Worm (Caenorhabditis elegans): Measurements from ENCODE around the gene clec-31.

clec-31 gene

DNA sequence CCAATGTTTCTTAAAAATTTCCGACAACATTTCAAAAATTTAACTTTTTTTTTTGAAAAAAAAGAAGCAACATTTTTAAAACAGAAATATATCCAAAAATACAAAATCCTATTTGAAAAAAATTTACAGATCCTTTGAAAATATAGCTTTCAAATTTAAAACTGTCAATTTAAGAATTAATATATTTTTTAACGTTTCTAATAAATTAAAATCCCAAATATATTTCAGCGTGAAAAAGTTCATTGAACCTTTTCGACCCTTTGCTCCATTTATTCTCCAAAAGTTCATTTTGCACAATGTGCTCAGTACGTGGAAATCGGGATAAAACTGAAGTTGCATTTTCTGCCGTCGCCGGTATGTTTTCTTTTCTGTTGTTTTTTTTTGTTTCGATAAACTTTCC is 25.0 kb downstream of the clec-31 start, which contains the start of gene phy-3:
TSS of gene phy-3 (plus strand) at position 301 of the 400 bp plus-strand sequence.
- no peak for TF ChIP-seq peb-1 (tag; optimal IDR thresholded peaks at IDR 0.05)

DNA sequence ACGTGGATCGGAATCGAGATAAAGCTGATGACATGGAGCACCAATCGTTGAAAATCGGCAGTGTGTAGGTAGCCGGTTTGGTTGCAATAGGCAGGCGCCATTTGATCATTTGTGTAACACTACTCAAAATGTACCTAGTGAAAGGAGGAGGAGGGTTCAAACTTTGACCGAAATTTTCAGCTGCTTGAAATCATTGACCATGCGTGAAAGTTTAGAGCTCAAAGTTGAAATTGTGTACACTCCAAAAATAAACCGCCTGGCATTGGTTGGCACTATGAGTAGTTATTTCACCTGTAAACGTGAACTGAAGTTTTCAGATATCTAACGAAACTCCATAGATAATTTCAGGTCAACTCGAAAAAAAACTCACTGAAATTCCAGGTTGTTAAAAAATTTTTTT is 26.0 kb downstream of the clec-31 start, which contains the start of gene srh-215:
TSS of gene srh-215 (minus strand) at position 101 of the 400 bp plus-strand sequence.
- no peak for TF ChIP-seq fos-1 (tag; optimal IDR thresholded peaks at IDR 0.05)
- no peak for TF ChIP-seq nhr-6 (tag; optimal IDR thresholded peaks at IDR 0.05)
- no peak for TF ChIP-seq nhr-10 (tag; optimal IDR thresholded peaks at IDR 0.05)
- no peak for TF ChIP-seq mdl-1 (tag; optimal IDR thresholded peaks at IDR 0.05)
- no peak for TF ChIP-seq blmp-1 (tag; optimal IDR thresholded peaks at IDR 0.05; ENCODE audit: insufficient read depth)
- no peak for TF ChIP-seq nhr-23 (tag; optimal IDR thresholded peaks at IDR 0.05)
- no peak for TF ChIP-seq skn-1 (tag; optimal IDR thresholded peaks at IDR 0.05)
- no peak for TF ChIP-seq ama-1 (optimal IDR thresholded peaks at IDR 0.05)
- TF ChIP-seq peb-1 (tag; optimal IDR thresholded peaks at IDR 0.05), result no peak
- no peak for TF ChIP-seq ceh-82 (tag; optimal IDR thresholded peaks at IDR 0.05)
- no peak for TF ChIP-seq unc-62 (GFP tag; optimal IDR thresholded peaks at IDR 0.05)
- no peak for TF ChIP-seq lin-39 (tag; optimal IDR thresholded peaks at IDR 0.05)
- no peak for TF ChIP-seq sma-9 (GFP tag; optimal IDR thresholded peaks at IDR 0.05)
- TF ChIP-seq sma-9 (tag; optimal IDR thresholded peaks at IDR 0.05), result no peak
- TF ChIP-seq nhr-21 (tag; optimal IDR thresholded peaks at IDR 0.05), result no peak

DNA sequence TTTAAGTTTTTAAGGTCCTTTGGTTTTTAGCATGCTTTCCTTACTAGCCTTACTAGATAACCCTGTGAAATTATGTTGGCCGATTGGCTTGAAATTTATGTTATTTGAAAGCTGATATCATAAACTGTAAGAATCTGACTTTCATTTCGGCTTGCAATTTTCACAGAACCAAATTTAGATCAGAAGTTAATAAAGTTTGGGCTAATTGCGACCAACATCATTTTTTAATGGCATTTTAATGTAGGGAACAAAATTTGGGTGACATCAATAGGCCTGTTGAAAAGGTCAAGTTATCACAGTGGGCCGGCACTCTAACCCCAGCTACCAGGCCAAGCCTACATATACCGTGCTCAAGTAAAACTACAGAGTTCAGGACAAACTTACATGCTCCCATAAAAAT is 26.6 kb downstream of the clec-31 start:
- TF ChIP-seq nhr-129 (tag; optimal IDR thresholded peaks at IDR 0.05) (no peak), aly-2 (tag; optimal IDR thresholded peaks at IDR 0.05) (no peak), sem-4 (tag; optimal IDR thresholded peaks at IDR 0.05) (no peak), peb-1 (tag; optimal IDR thresholded peaks at IDR 0.05) (no peak), nhr-23 (tag; optimal IDR thresholded peaks at IDR 0.05) (no peak), ztf-1 (GFP tag; conservative IDR thresholded peaks at IDR 0.05) (no peak), mbf-1 (tag; optimal IDR thresholded peaks at IDR 0.05) (no peak), fos-1 (tag; optimal IDR thresholded peaks at IDR 0.05) (no peak), unc-39 (tag; optimal IDR thresholded peaks at IDR 0.05) (no peak), C34F6.9 (tag; optimal IDR thresholded peaks at IDR 0.05) (no peak), elt-3 (tag; optimal IDR thresholded peaks at IDR 0.05) (no peak)

DNA sequence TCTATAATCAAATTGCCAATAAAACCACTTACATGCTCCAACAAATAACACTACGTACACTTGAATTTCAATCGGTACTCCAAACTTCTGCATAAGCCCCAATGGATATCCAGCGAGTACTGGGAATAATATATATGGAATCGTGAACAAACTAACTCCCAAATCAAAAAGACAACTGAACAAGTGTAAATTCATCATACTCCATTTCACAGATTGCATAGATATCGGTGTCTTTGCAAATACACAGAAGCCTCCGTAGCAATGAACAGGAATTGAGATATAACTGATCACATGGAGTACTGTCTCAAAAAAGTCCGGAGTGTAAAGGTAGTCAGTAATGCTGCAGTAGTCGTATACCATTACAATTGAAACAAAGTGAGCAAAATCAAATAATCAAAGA is 28.5 kb downstream of the clec-31 start, which contains the start of gene srh-214:
TSS of gene srh-214 (minus strand) at position 360 of the 400 bp plus-strand sequence.
- TF ChIP-seq snpc-4 (tag; optimal IDR thresholded peaks at IDR 0.05) (no peak), nhr-23 (tag; optimal IDR thresholded peaks at IDR 0.05) (no peak), lin-11 (tag; optimal IDR thresholded peaks at IDR 0.05) (no peak), dmd-4 (tag; optimal IDR thresholded peaks at IDR 0.05) (no peak), skn-1 (tag; optimal IDR thresholded peaks at IDR 0.05) (no peak), nhr-129 (tag; optimal IDR thresholded peaks at IDR 0.05) (no peak), crh-2 (tag; optimal IDR thresholded peaks at IDR 0.05) (no peak), sma-9 (GFP tag; optimal IDR thresholded peaks at IDR 0.05) (no peak), sma-9 (tag; optimal IDR thresholded peaks at IDR 0.05) (no peak), lin-13 (GFP tag; optimal IDR thresholded peaks at IDR 0.05) (no peak), blmp-1 (tag; optimal IDR thresholded peaks at IDR 0.05; ENCODE audit: insufficient read depth) (no peak), nhr-6 (tag; optimal IDR thresholded peaks at IDR 0.05) (no peak), nhr-25 (tag; optimal IDR thresholded peaks at IDR 0.05) (no peak)

DNA sequence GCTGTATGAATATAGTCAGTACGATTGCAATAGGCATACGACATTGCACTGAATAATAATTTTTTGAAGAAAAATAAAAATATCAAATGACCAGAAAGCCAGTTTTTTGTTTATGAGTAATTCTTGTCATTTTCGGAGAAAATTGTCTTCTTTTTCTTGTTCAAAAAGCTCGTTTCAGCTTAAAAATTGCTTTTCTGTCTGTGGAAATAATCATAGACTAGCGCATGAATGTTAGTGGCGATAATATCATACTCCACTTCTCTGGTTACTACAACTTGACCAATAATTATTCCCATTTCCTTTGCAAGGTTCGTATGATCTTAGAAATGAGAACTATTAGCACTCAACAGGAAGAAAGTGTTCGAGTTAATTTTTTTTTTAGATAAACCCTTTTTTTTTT is 30.4 kb downstream of the clec-31 start, which contains the start of gene srh-216:
TSS of gene srh-216 (minus strand) at position 101 of the 400 bp plus-strand sequence.
- no peak for TF ChIP-seq skn-1 (tag; optimal IDR thresholded peaks at IDR 0.05)
- no peak for TF ChIP-seq nhr-11 (tag; optimal IDR thresholded peaks at IDR 0.05)
- no peak for TF ChIP-seq snpc-4 (tag; optimal IDR thresholded peaks at IDR 0.05)
- no peak for TF ChIP-seq ceh-16 (tag; optimal IDR thresholded peaks at IDR 0.05)
- no peak for TF ChIP-seq nhr-10 (tag; optimal IDR thresholded peaks at IDR 0.05)
- TF ChIP-seq unc-39 (tag; optimal IDR thresholded peaks at IDR 0.05), result no peak
- TF ChIP-seq nhr-237 (tag; optimal IDR thresholded peaks at IDR 0.05), result no peak

DNA sequence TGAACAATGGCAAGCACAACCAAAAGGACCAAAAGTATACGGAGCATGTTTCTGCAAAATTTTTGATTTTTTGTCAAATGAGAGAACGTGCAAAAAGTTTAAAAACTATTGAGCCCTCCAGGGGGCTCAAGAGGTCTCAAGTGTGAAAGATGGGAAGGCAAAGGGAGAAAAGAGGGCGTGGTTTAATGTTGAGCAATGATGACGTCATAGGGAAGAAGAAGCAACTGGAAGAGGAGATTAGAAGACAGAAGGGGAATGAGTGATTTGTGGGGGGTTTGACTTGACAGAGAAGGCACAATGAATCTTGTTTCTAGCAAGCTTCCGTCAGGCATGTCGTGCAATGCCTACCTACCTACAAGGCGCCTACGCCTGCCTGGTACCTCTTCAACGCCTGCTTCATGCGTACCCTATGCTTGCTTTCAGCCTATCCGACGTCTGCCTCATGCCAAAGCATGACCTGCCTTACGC is 36.6 kb downstream of the clec-31 start, which contains the start of gene T20B3.14:
TSS of gene T20B3.14 (minus strand) at position 51 of the 468 bp plus-strand sequence.
- TF ChIP-seq F13H6.1 (tag; optimal IDR thresholded peaks at IDR 0.05) (no peak), unc-55 (GFP tag; optimal IDR thresholded peaks at IDR 0.05) (peak; percentile 39)

All from whole organism, L2 larva.